Worm (Caenorhabditis elegans) whole organism, L3 larva: ENCODE data around the gene cyp-33C3.

Source experiments
- egl-27 ChIP-seq: sonication (generic microtip); optimal IDR thresholded peaks from 4 replicates; lab custom pipeline; 2017; ENCODE audit warnings: missing biosample characterization, missing genetic modification reagents, missing genetic modification characterization
- egl-5 ChIP-seq: fragments of 150-350 bp; optimal IDR thresholded peaks from 2 replicates; lab custom pipeline; 2017; ENCODE audit warnings: missing biosample characterization, missing genetic modification reagents, missing genetic modification characterization, inconsistent platforms
- elt-3 ChIP-seq, 3 experiments: fragments of 150-350 bp in 1 of 3; sonication (generic microtip) in 2 of 3; optimal IDR thresholded peaks; 2 replicates in 2 of 3; 4 replicates in 1 of 3; lab custom pipeline; 2014 to 2017; ENCODE audit warnings: missing biosample characterization in 3 of 3, missing genetic modification characterization in 3 of 3
- hmg-11 ChIP-seq: sonication (generic microtip); optimal IDR thresholded peaks from 2 replicates; lab custom pipeline; 2016; ENCODE audit warnings: missing genetic modification characterization, missing compliant biosample characterization
- jun-1 ChIP-seq: fragments of 150-350 bp; optimal IDR thresholded peaks from 2 replicates; lab custom pipeline; 2014; ENCODE audit warnings: missing biosample characterization, missing genetic modification reagents, missing genetic modification characterization
- nhr-12 ChIP-seq: fragments of 150-350 bp; optimal IDR thresholded peaks from 2 replicates; lab custom pipeline; 2014; ENCODE audit warnings: missing biosample characterization, missing genetic modification characterization
- nhr-77 ChIP-seq: fragments of 150-350 bp; optimal IDR thresholded peaks from 2 replicates; lab custom pipeline; 2014; ENCODE audit warnings: missing biosample characterization, missing genetic modification characterization
- pha-4 ChIP-seq: fragments of 150-350 bp; optimal IDR thresholded peaks from 2 replicates; lab custom pipeline; 2014; ENCODE audit warnings: missing biosample characterization, missing genetic modification reagents, missing genetic modification characterization
- sea-2 ChIP-seq: fragments of 150-350 bp; sonication (generic microtip); optimal IDR thresholded peaks from 4 replicates; lab custom pipeline; 2014; ENCODE audit warnings: missing biosample characterization, missing genetic modification reagents, missing genetic modification characterization
- skn-1 ChIP-seq: fragments of 150-350 bp; optimal IDR thresholded peaks from 2 replicates; lab custom pipeline; 2014; ENCODE audit warnings: missing biosample characterization, missing genetic modification characterization
- snpc-4 ChIP-seq: fragments of 150-350 bp; optimal IDR thresholded peaks from 2 replicates; lab custom pipeline; 2014; ENCODE audit warnings: missing biosample characterization, missing genetic modification characterization
- tbx-2 ChIP-seq: sonication (generic microtip); optimal IDR thresholded peaks from 2 replicates; lab custom pipeline; 2016; ENCODE audit warnings: mild to moderate bottlenecking, missing genetic modification characterization, missing compliant biosample characterization
- unc-39 ChIP-seq: sonication (generic microtip); optimal IDR thresholded peaks from 4 replicates; lab custom pipeline; 2017; ENCODE audit warnings: missing biosample characterization, missing genetic modification characterization
- ztf-11 ChIP-seq: fragments of 150-350 bp; optimal IDR thresholded peaks from 2 replicates; lab custom pipeline; 2014; ENCODE audit warnings: missing biosample characterization, missing genetic modification characterization

ce11 chrV:2264455-2264854 lies 21.9 kb downstream of the cyp-33C3 start, which contains the start of gene nhr-183:
- TF ChIP-seq egl-5 (tag; lab: Kevin White, UChicago): no peak
- TF ChIP-seq skn-1 (tag; lab: Kevin White, UChicago): no peak
- TF ChIP-seq pha-4: peak; percentile 46
- no peak for TF ChIP-seq nhr-77 (tag; lab: Kevin White, UChicago)
- no peak for TF ChIP-seq jun-1 (tag; lab: Kevin White, UChicago)
- TF ChIP-seq tbx-2 (tag; lab: Kevin White, UChicago): no peak
- no peak for TF ChIP-seq sea-2
- TF ChIP-seq snpc-4 (tag; lab: Kevin White, UChicago): no peak
- TF ChIP-seq unc-39 (tag; lab: Kevin White, UChicago): no peak
- no peak for TF ChIP-seq nhr-12
- TF ChIP-seq egl-27: no peak
- TF ChIP-seq elt-3 (tag; optimal IDR thresholded peaks at IDR 0.05; lab: Kevin White, UChicago): no peak
- TF ChIP-seq ztf-11 (tag; lab: Kevin White, UChicago): no peak
- TF ChIP-seq hmg-11 (tag; lab: Kevin White, UChicago): no peak
